Worm (Caenorhabditis elegans): Measurements from ENCODE around the gene ggtb-1.

The ggtb-1 gene

ce11 chrIII:7180613-7181012, 47.0 kb downstream of the ggtb-1 start, which contains the start of gene ndab-2 (continued):
- TF ChIP-seq T26A5.8 (tag; optimal IDR thresholded peaks at IDR 0.05) (no peak), B0035.1 (tag; optimal IDR thresholded peaks at IDR 0.05) (no peak), nfya-1 (tag; optimal IDR thresholded peaks at IDR 0.05; ENCODE audit: borderline replicate concordance, insufficient read depth) (no peak), lin-54 (GFP tag; optimal IDR thresholded peaks at IDR 0.05) (peak; percentile 65), Y67H2A.10 (GFP tag; conservative IDR thresholded peaks at IDR 0.05) (no peak), cebp-1 (GFP tag; IDR thresholded peaks at IDR 0.05) (no peak), cebp-1 (tag; optimal IDR thresholded peaks at IDR 0.05) (peak; percentile 49), hmg-20 (GFP tag; IDR thresholded peaks at IDR 0.05) (no peak), rec-8 (tag; optimal IDR thresholded peaks at IDR 0.05) (no peak)

- TF ChIP-seq cebp-1 (GFP tag; IDR thresholded peaks at IDR 0.05): peak; percentile 81
- peak; percentile 86 for TF ChIP-seq cebp-1 (tag; optimal IDR thresholded peaks at IDR 0.05)
- TF ChIP-seq nhr-27 (tag; optimal IDR thresholded peaks at IDR 0.05): no peak
- TF ChIP-seq madf-8 (GFP tag; conservative IDR thresholded peaks at IDR 0.05): peak; percentile 14; the same call in 1 of the 2 replicates
- TF ChIP-seq lin-35 (GFP tag; optimal IDR thresholded peaks at IDR 0.05): peak in 1 of 3 experiments; percentile 28
- peak; percentile 49 for TF ChIP-seq tlf-1 (GFP tag; optimal IDR thresholded peaks at IDR 0.05)
- TF ChIP-seq ceh-100 (GFP tag; IDR thresholded peaks at IDR 0.05): peak; percentile 75
- TF ChIP-seq ztf-18 (tag; optimal IDR thresholded peaks at IDR 0.05): peak; percentile 25
- TF ChIP-seq snpc-4 (GFP tag; optimal IDR thresholded peaks at IDR 0.05): no peak
- peak in 3 of 4 experiments; percentile 3 to 25 (median 9) for TF ChIP-seq snpc-4 (tag; optimal IDR thresholded peaks at IDR 0.05)
- 0 out of 2 replicates have a peak, but pooled peaks have one; percentile 31 for TF ChIP-seq attf-6 (GFP tag; IDR thresholded peaks at IDR 0.05)
- TF ChIP-seq zim-3 (tag; optimal IDR thresholded peaks at IDR 0.05): peak; percentile 30
- no peak for TF ChIP-seq bed-1 (GFP tag; IDR thresholded peaks at IDR 0.05)
- no peak for TF ChIP-seq mxl-1 (tag; optimal IDR thresholded peaks at IDR 0.05)
- TF ChIP-seq ZK185.1 (tag; optimal IDR thresholded peaks at IDR 0.05; ENCODE audit: poor library complexity, severe bottlenecking): peak; percentile 24
- no peak for TF ChIP-seq pha-4 (tag; optimal IDR thresholded peaks at IDR 0.05)
- peak; percentile 53 for TF ChIP-seq nhr-80 (tag; optimal IDR thresholded peaks at IDR 0.05)
- TF ChIP-seq akir-1 (GFP tag; optimal IDR thresholded peaks at IDR 0.05): no peak
- peak; percentile 72 for TF ChIP-seq dox-1 (GFP tag; IDR thresholded peaks at IDR 0.05)
- no peak for TF ChIP-seq ztf-28 (GFP tag; IDR thresholded peaks at IDR 0.05)
- TF ChIP-seq hmg-20 (GFP tag; IDR thresholded peaks at IDR 0.05): no peak
- TF ChIP-seq hlh-26 (GFP tag; conservative IDR thresholded peaks at IDR 0.05): no peak
- no peak for TF ChIP-seq ceh-58 (GFP tag; IDR thresholded peaks at IDR 0.05)
- TF ChIP-seq madf-3 (GFP tag; IDR thresholded peaks at IDR 0.05): peak; percentile 81
- TF ChIP-seq F37B4.10 (GFP tag; IDR thresholded peaks at IDR 0.05): no peak
- TF ChIP-seq ceh-40 (GFP tag; IDR thresholded peaks at IDR 0.05): no peak
- no peak for TF ChIP-seq nfya-1 (tag; optimal IDR thresholded peaks at IDR 0.05; ENCODE audit: borderline replicate concordance, insufficient read depth)
- no peak for TF ChIP-seq lsl-1 (GFP tag; optimal IDR thresholded peaks at IDR 0.05)
- TF ChIP-seq unc-62 (GFP tag; optimal IDR thresholded peaks at IDR 0.05): no peak
- TF ChIP-seq attf-5 (GFP tag; optimal IDR thresholded peaks at IDR 0.05): peak; percentile 89
- TF ChIP-seq unc-130 (GFP tag; optimal IDR thresholded peaks at IDR 0.05): peak; percentile 29
- 0 out of 2 replicates have a peak, but pooled peaks have one; percentile 45 for TF ChIP-seq Y53G8AR.9 (GFP tag; conservative IDR thresholded peaks at IDR 0.05)
- TF ChIP-seq egrh-3 (GFP tag; IDR thresholded peaks at IDR 0.05): no peak
- TF ChIP-seq ceh-79 (tag; optimal IDR thresholded peaks at IDR 0.05): no peak
- TF ChIP-seq efl-1 (GFP tag; optimal IDR thresholded peaks at IDR 0.05): peak; percentile 18
- no peak for TF ChIP-seq K11D2.4 (GFP tag; IDR thresholded peaks at IDR 0.05)
- TF ChIP-seq atf-7 (tag; optimal IDR thresholded peaks at IDR 0.05): peak; percentile 21
- TF ChIP-seq repo-1 (tag; optimal IDR thresholded peaks at IDR 0.05): no peak
- peak; percentile 13 for TF ChIP-seq F23B12.7 (tag; optimal IDR thresholded peaks at IDR 0.05; ENCODE audit: insufficient read depth)
- TF ChIP-seq K12H6.12 (tag; optimal IDR thresholded peaks at IDR 0.05): peak; percentile 24
- peak; percentile 71 for TF ChIP-seq F49E8.2 (tag; optimal IDR thresholded peaks at IDR 0.05; ENCODE audit: insufficient read depth)
Measured at ce11 chrIII:7181822-7182221, 48.3 kb downstream of the ggtb-1 start, which contains the start of gene epg-4. TSS of gene epg-4 (plus strand) at chrIII:7182167.
